Worm (Caenorhabditis elegans): Measurements from ENCODE around the gene nhr-158.

DNA sequence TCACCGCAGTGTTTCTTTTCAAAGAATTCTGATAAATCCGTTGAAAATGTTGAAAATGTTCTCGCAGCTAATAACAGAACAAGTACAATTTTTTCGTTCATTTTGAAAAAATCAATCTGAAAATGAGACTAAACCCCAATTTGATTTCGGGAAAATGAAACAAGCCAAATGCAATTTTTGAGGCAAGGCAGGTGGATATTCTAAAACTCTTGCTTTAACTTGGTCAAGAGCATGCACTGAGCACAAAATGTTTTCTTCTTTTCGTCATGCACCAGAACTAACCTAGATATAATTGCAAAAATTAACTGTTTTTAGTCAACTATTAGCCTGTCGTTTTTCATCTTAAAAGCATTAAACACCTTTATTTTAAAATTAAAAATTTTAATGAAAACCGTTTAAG lies 26.1 kb upstream of the nhr-158 start, which contains the start of gene irld-22:
- TF ChIP-seq egl-27 (tag; optimal IDR thresholded peaks at IDR 0.05) (no peak), nhr-76 (tag; optimal IDR thresholded peaks at IDR 0.05) (no peak), nhr-6 (tag; optimal IDR thresholded peaks at IDR 0.05) (no peak), zip-2 (tag; optimal IDR thresholded peaks at IDR 0.05) (no peak), nhr-237 (tag; optimal IDR thresholded peaks at IDR 0.05) (no peak)

Data from whole organism, L4 larva.